Worm (Caenorhabditis elegans) whole organism, L1 larva: ENCODE results near the gene sahd-1.

Experiments
- C04F5.9 ChIP-seq: sonication (generic microtip); optimal IDR thresholded peaks from 2 replicates; lab custom pipeline; 2016; ENCODE audit warnings: missing genetic modification characterization, missing compliant biosample characterization
- Y116A8C.19 ChIP-seq: sonication (generic microtip); optimal IDR thresholded peaks from 2 replicates; lab custom pipeline; 2016; ENCODE audit warnings: missing compliant biosample characterization, missing genetic modification characterization, borderline replicate concordance
- aly-2 ChIP-seq: fragments of 150-350 bp; optimal IDR thresholded peaks from 2 replicates; lab custom pipeline; 2014; ENCODE audit warnings: missing biosample characterization, missing genetic modification characterization
- ama-1 ChIP-seq: fragments of 150-350 bp; optimal IDR thresholded peaks from 2 replicates; lab custom pipeline; 2014
- blmp-1 ChIP-seq: fragments of 150-350 bp; optimal IDR thresholded peaks from 2 replicates; lab custom pipeline; 2014; ENCODE audit warnings: missing biosample characterization, missing genetic modification characterization
- ceh-63 ChIP-seq: fragments of 200-800 bp; sonication (Bioruptor generic); optimal IDR thresholded peaks from 2 replicates; lab custom pipeline; 2018; ENCODE audit warnings: mild to moderate bottlenecking, missing genetic modification characterization, missing compliant biosample characterization
- ceh-8 ChIP-seq: fragments of 200-800 bp; sonication (Bioruptor generic); optimal IDR thresholded peaks from 2 replicates; lab custom pipeline; 2018; ENCODE audit warnings: mild to moderate bottlenecking, missing genetic modification characterization, moderate library complexity, missing compliant biosample characterization
- dsc-1 ChIP-seq: sonication (generic microtip); optimal IDR thresholded peaks from 2 replicates; lab custom pipeline; 2016; ENCODE audit warnings: mild to moderate bottlenecking, missing genetic modification characterization, missing compliant biosample characterization
- elt-2 ChIP-seq: sonication (generic microtip); optimal IDR thresholded peaks from 2 replicates; lab custom pipeline; 2016; ENCODE audit warnings: missing genetic modification characterization, mild to moderate bottlenecking, inconsistent platforms, missing compliant biosample characterization, missing genetic modification reagents
- elt-3 ChIP-seq, 6 experiments: fragments of 150-350 bp in 1 of 6; sonication (generic microtip); optimal IDR thresholded peaks; 2 replicates each; lab custom pipeline; 2017 to 2018; ENCODE audit warnings: missing biosample characterization in 6 of 6, missing genetic modification characterization in 6 of 6, inconsistent platforms in 1 of 6
- fkh-8 ChIP-seq: sonication (generic microtip); optimal IDR thresholded peaks from 2 replicates; lab custom pipeline; 2016; ENCODE audit warnings: mild to moderate bottlenecking, missing genetic modification characterization, missing compliant biosample characterization
- hlh-17 ChIP-seq: fragments of 200-800 bp; sonication (Bioruptor generic); optimal IDR thresholded peaks from 2 replicates; lab custom pipeline; 2018; ENCODE audit warnings: missing genetic modification characterization, mild to moderate bottlenecking, missing compliant biosample characterization, moderate library complexity, borderline replicate concordance
- hlh-4 ChIP-seq: sonication (generic microtip); optimal IDR thresholded peaks from 2 replicates; lab custom pipeline; 2016; ENCODE audit warnings: mild to moderate bottlenecking, missing genetic modification characterization, missing compliant biosample characterization
- hpl-2 ChIP-seq: fragments of 150-350 bp; optimal IDR thresholded peaks from 2 replicates; lab custom pipeline; 2014; ENCODE audit warnings: missing biosample characterization, missing genetic modification reagents, missing genetic modification characterization
- isw-1 ChIP-seq: fragments of 200-800 bp; sonication (Bioruptor generic); IDR thresholded peaks from 2 replicates; pipeline ENCODE4 v1.3.6; 2022; ENCODE audit warnings: missing genetic modification characterization, missing compliant biosample characterization
- lin-13 ChIP-seq: fragments of 150-350 bp; optimal IDR thresholded peaks from 2 replicates; lab custom pipeline; 2014; ENCODE audit warnings: missing biosample characterization, missing genetic modification reagents, missing genetic modification characterization
- lin-14 ChIP-seq: fragments of 200-800 bp; sonication (Bioruptor generic); optimal IDR thresholded peaks from 2 replicates; lab custom pipeline; 2018; ENCODE audit warnings: mild to moderate bottlenecking, missing genetic modification characterization, moderate library complexity, missing compliant biosample characterization
- lin-15B ChIP-seq: fragments of 150-350 bp; sonication (generic microtip); optimal IDR thresholded peaks from 3 replicates; lab custom pipeline; 2014; ENCODE audit warnings: missing biosample characterization, missing genetic modification characterization
- mab-9 ChIP-seq: fragments of 200-800 bp; sonication (Bioruptor generic); IDR thresholded peaks from 2 replicates; pipeline ENCODE4 v1.3.6; 2022; ENCODE audit warnings: missing genetic modification reagents, missing genetic modification characterization, missing compliant biosample characterization
- mdl-1 ChIP-seq, 2 experiments: fragments of 150-350 bp; optimal IDR thresholded peaks; 2 replicates each; lab custom pipeline; 2014 to 2017; ENCODE audit warnings: missing biosample characterization in 2 of 2, missing genetic modification characterization in 2 of 2, inconsistent platforms in 1 of 2
- mef-2 ChIP-seq: fragments of 150-350 bp; optimal IDR thresholded peaks from 2 replicates; lab custom pipeline; 2014; ENCODE audit warnings: missing biosample characterization, missing genetic modification characterization
- mep-1 ChIP-seq: fragments of 150-350 bp; optimal IDR thresholded peaks from 2 replicates; lab custom pipeline; 2014; ENCODE audit warnings: missing biosample characterization, missing genetic modification characterization
- nhr-11 ChIP-seq: fragments of 150-350 bp; optimal IDR thresholded peaks from 2 replicates; lab custom pipeline; 2014; ENCODE audit warnings: missing biosample characterization, missing genetic modification characterization
- nhr-12 ChIP-seq: sonication (generic microtip); optimal IDR thresholded peaks from 2 replicates; lab custom pipeline; 2017; ENCODE audit warnings: missing biosample characterization, missing genetic modification characterization
- nhr-28 ChIP-seq: fragments of 150-350 bp; optimal IDR thresholded peaks from 2 replicates; lab custom pipeline; 2014; ENCODE audit warnings: missing biosample characterization, missing genetic modification characterization
- nhr-47 ChIP-seq: sonication (generic microtip); optimal IDR thresholded peaks from 2 replicates; lab custom pipeline; 2016; ENCODE audit warnings: mild to moderate bottlenecking, missing genetic modification characterization, moderate library complexity, missing compliant biosample characterization
- nhr-76 ChIP-seq: sonication (generic microtip); optimal IDR thresholded peaks from 2 replicates; lab custom pipeline; 2017; ENCODE audit warnings: missing biosample characterization, missing genetic modification characterization
- nhr-77 ChIP-seq: fragments of 150-350 bp; optimal IDR thresholded peaks from 2 replicates; lab custom pipeline; 2014; ENCODE audit warnings: missing biosample characterization, missing genetic modification characterization
- pag-3 ChIP-seq: sonication (generic microtip); optimal IDR thresholded peaks from 2 replicates; lab custom pipeline; 2017; ENCODE audit warnings: missing genetic modification characterization, mild to moderate bottlenecking, missing compliant biosample characterization, antibody characterized with exemption, borderline replicate concordance; ENCODE audit not compliant: insufficient read depth
- rnt-1 ChIP-seq: sonication (generic microtip); optimal IDR thresholded peaks from 2 replicates; lab custom pipeline; 2016; ENCODE audit warnings: mild to moderate bottlenecking, missing genetic modification characterization, moderate library complexity, missing compliant biosample characterization
- snu-23 ChIP-seq: sonication (generic microtip); optimal IDR thresholded peaks from 2 replicates; lab custom pipeline; 2016; ENCODE audit warnings: missing genetic modification characterization, missing compliant biosample characterization
- sptf-1 ChIP-seq: fragments of 150-350 bp; optimal IDR thresholded peaks from 2 replicates; lab custom pipeline; 2014; ENCODE audit warnings: missing biosample characterization, missing genetic modification characterization
- sup-37 ChIP-seq: fragments of 200-800 bp; sonication (Bioruptor generic); optimal IDR thresholded peaks from 2 replicates; lab custom pipeline; 2018; ENCODE audit warnings: mild to moderate bottlenecking, missing genetic modification characterization, missing compliant biosample characterization
- swsn-7 ChIP-seq: sonication (generic microtip); optimal IDR thresholded peaks from 2 replicates; lab custom pipeline; 2016; ENCODE audit warnings: missing genetic modification characterization, missing compliant biosample characterization
- unc-130 ChIP-seq: fragments of 150-350 bp; optimal IDR thresholded peaks from 2 replicates; lab custom pipeline; 2017; ENCODE audit warnings: missing biosample characterization, missing genetic modification characterization, inconsistent platforms
- unc-30 ChIP-seq: sonication (generic microtip); optimal IDR thresholded peaks from 2 replicates; lab custom pipeline; 2017; ENCODE audit warnings: missing biosample characterization, missing genetic modification characterization
- unc-62 ChIP-seq: fragments of 150-350 bp; optimal IDR thresholded peaks from 2 replicates; lab custom pipeline; 2014; ENCODE audit warnings: missing biosample characterization, missing genetic modification reagents, missing genetic modification characterization
- vab-15 ChIP-seq: sonication (generic microtip); optimal IDR thresholded peaks from 2 replicates; lab custom pipeline; 2017; ENCODE audit warnings: missing genotype, mild to moderate bottlenecking, missing genetic modification characterization, missing compliant biosample characterization
- ztf-4 ChIP-seq: fragments of 150-350 bp; optimal IDR thresholded peaks from 2 replicates; lab custom pipeline; 2014; ENCODE audit warnings: missing biosample characterization, missing genetic modification characterization

Gene sahd-1

ce11 chrII:5527841-5528240 lies 13.1 kb upstream of the sahd-1 start, which contains the start of gene ZK177.1:
TSS of gene ZK177.1 (plus strand) at chrII:5528141.
- TF ChIP-seq unc-130 (no peak), vab-15 (tag; lab: Kevin White, UChicago) (no peak), isw-1 (GFP tag; lab: Robert Waterston, UW) (no peak), nhr-28 (no peak), nhr-76 (no peak), nhr-11 (no peak), lin-14 (GFP tag; lab: Kevin White, UChicago) (no peak), nhr-77 (no peak), unc-30 (no peak)

ce11 chrII:5525297-5525696 lies 10.6 kb upstream of the sahd-1 start, which contains the start of gene tbx-35:
TSS of gene tbx-35 (minus strand) at chrII:5525397.
- no peak for TF ChIP-seq unc-30
- no peak for TF ChIP-seq swsn-7 (tag; lab: Kevin White, UChicago)
- TF ChIP-seq fkh-8 (tag; lab: Kevin White, UChicago): no peak
- TF ChIP-seq sup-37: no peak
- TF ChIP-seq nhr-28: no peak
- no peak for TF ChIP-seq hlh-4 (tag; lab: Kevin White, UChicago)
- no peak for TF ChIP-seq mdl-1 (tag; optimal IDR thresholded peaks at IDR 0.05; lab: Kevin White, UChicago)
- TF ChIP-seq mab-9: no peak
- no peak for TF ChIP-seq nhr-12 (tag; lab: Kevin White, UChicago)
- no peak for TF ChIP-seq elt-2 (tag; lab: Kevin White, UChicago)
- no peak for TF ChIP-seq Y116A8C.19 (tag; lab: Kevin White, UChicago)
- TF ChIP-seq unc-62: no peak
- no peak for TF ChIP-seq hlh-17 (GFP tag; lab: Kevin White, UChicago)
- TF ChIP-seq ama-1 (lab: Kevin White, UChicago): no peak
- TF ChIP-seq sptf-1 (tag; lab: Kevin White, UChicago): no peak
- TF ChIP-seq ceh-8 (GFP tag; lab: Kevin White, UChicago): no peak

- TF ChIP-seq lin-13 (GFP tag; lab: Kevin White, UChicago): no peak
- no peak for TF ChIP-seq pag-3 (tag; lab: Kevin White, UChicago)
- TF ChIP-seq swsn-7 (tag; lab: Kevin White, UChicago): no peak
- no peak for TF ChIP-seq aly-2
- TF ChIP-seq, all 84 proteins: peak for 0
Observed at ce11 chrII:5522637-5523036, 7.9 kb upstream of the sahd-1 start, which contains the start of gene ZK177.11. TSS of gene ZK177.11 (plus strand) at chrII:5522937.

- TF ChIP-seq aly-2 (no peak), mep-1 (tag; lab: Kevin White, UChicago) (no peak), C04F5.9 (tag; lab: Kevin White, UChicago) (no peak), ztf-4 (tag; lab: Kevin White, UChicago) (no peak), elt-2 (tag; lab: Kevin White, UChicago) (no peak)
- TF ChIP-seq, all 84 proteins: peak for 0
Observed at ce11 chrII:5521411-5521810, 6.7 kb upstream of the sahd-1 start, which contains the start of gene ZK177.12. TSS of gene ZK177.12 (plus strand) at chrII:5521711.

ce11 chrII:5518910-5519309 lies 4.2 kb upstream of the sahd-1 start, which contains the start of gene ZK177.2:
TSS of gene ZK177.2 (plus strand) at chrII:5519210.
- no peak for TF ChIP-seq rnt-1 (tag; lab: Kevin White, UChicago)
- TF ChIP-seq nhr-11: no peak
- no peak for TF ChIP-seq mab-9
- TF ChIP-seq ceh-63: no peak
- no peak for TF ChIP-seq mef-2
- no peak for TF ChIP-seq blmp-1 (tag; lab: Kevin White, UChicago)
- no peak for TF ChIP-seq nhr-47 (tag; lab: Kevin White, UChicago)
- TF ChIP-seq snu-23 (GFP tag; lab: Kevin White, UChicago): no peak
- TF ChIP-seq lin-15B (tag; lab: Kevin White, UChicago): no peak
- no peak for TF ChIP-seq hpl-2 (GFP tag; lab: Kevin White, UChicago)
- no peak for TF ChIP-seq dsc-1
- TF ChIP-seq elt-3 (tag; optimal IDR thresholded peaks at IDR 0.05; lab: Kevin White, UChicago): no peak
